Fruit fly (Drosophila melanogaster) whole organism, wandering third instar larva: ENCODE results near the gene PIG-T.

Experiments used
- CrebA ChIP-seq: fragments of 200-800 bp; sonication (Bioruptor generic); optimal IDR thresholded peaks from 2 replicates; lab custom pipeline; 2016; ENCODE audit warnings: missing biosample characterization, mild to moderate bottlenecking, missing genetic modification characterization, borderline replicate concordance
- Hr78 ChIP-seq: fragments of >200 bp; optimal IDR thresholded peaks from 2 replicates; lab custom pipeline; 2017; ENCODE audit warnings: missing biosample characterization, missing genetic modification characterization
- dl ChIP-seq, 2 experiments: fragments of 175-275, 200-275 bp in 1 of 2; fragments of 200-275 bp in 1 of 2; sonication (Bioruptor generic); optimal IDR thresholded peaks; lab custom pipeline; 2018; ENCODE audit warnings: mild to moderate bottlenecking in 2 of 2, missing biosample characterization in 2 of 2, missing genetic modification characterization in 2 of 2, moderate library complexity in 2 of 2; ENCODE audit not compliant: partially characterized antibody in 2 of 2, insufficient read depth in 1 of 2
- dsf ChIP-seq: sonication (Bioruptor generic); optimal IDR thresholded peaks from 2 replicates; lab custom pipeline; 2016; ENCODE audit warnings: missing biosample characterization, missing genetic modification characterization, borderline replicate concordance
- jim ChIP-seq: fragments of 175-275, 200-325 bp; sonication (Bioruptor generic); optimal IDR thresholded peaks from 2 replicates; lab custom pipeline; 2016; ENCODE audit warnings: missing biosample characterization, mild to moderate bottlenecking, missing genetic modification characterization
- usp ChIP-seq: fragments of >200 bp; optimal IDR thresholded peaks from 2 replicates; lab custom pipeline; 2017; ENCODE audit warnings: missing biosample characterization, missing genetic modification characterization

dm6 chrX:8437285-8438110 lies 30.4 kb upstream of the PIG-T start, which contains the start of gene Miga:
- TF ChIP-seq dl (GFP tag; optimal IDR thresholded peaks at IDR 0.05; lab: Kevin White, UChicago; ENCODE audit: insufficient read depth in 1 of 2, partially characterized antibody in 2 of 2) (no peak), dsf (GFP tag; lab: Kevin White, UChicago) (no peak), usp (GFP tag; lab: Kevin White, UChicago) (no peak), jim (GFP tag; lab: Kevin White, UChicago) (no peak), Hr78 (GFP tag; lab: Kevin White, UChicago) (no peak), CrebA (GFP tag; lab: Kevin White, UChicago) (no peak)
